Fruit fly (Drosophila melanogaster) whole organism, embryonic: ENCODE data around the gene CG8176.

Source experiments
- Ada2b ChIP-seq: fragments of 200-800 bp; sonication (Bioruptor generic); IDR thresholded peaks from 2 replicates; pipeline ENCODE4 v1.3.6; 2022; ENCODE audit warnings: missing biosample characterization, missing genetic modification characterization
- B-H1 ChIP-seq: fragments of 200-800 bp; sonication (Bioruptor generic); IDR thresholded peaks from 3 replicates; pipeline ENCODE4 v1.3.6; 2022; ENCODE audit warnings: missing biosample characterization, missing genetic modification characterization
- CG10321 ChIP-seq: fragments of 200-800 bp; sonication (Bioruptor generic); IDR thresholded peaks from 2 replicates; pipeline ENCODE4 v1.3.6; 2022; ENCODE audit warnings: missing biosample characterization, missing genetic modification characterization
- CG10366 ChIP-seq: fragments of 200-800 bp; sonication (Bioruptor generic); IDR thresholded peaks from 2 replicates; pipeline ENCODE4 v1.3.6; 2022; ENCODE audit warnings: missing biosample characterization, missing genetic modification characterization
- CG11085 ChIP-seq: fragments of 200-800 bp; sonication (Bioruptor generic); IDR thresholded peaks from 2 replicates; pipeline ENCODE4 v1.3.6; 2022; ENCODE audit warnings: missing biosample characterization, missing genetic modification characterization
- CG11093 ChIP-seq: fragments of 200-800 bp; sonication (Bioruptor generic); IDR thresholded peaks from 3 replicates; pipeline ENCODE4 v1.3.6; 2022; ENCODE audit warnings: missing biosample characterization, missing genetic modification characterization
- CG12744 ChIP-seq: fragments of 200-800 bp; sonication (Bioruptor generic); optimal IDR thresholded peaks from 2 replicates; lab custom pipeline; 2016; ENCODE audit warnings: missing biosample characterization, missing genetic modification characterization
- CG13775 ChIP-seq: fragments of 200-800 bp; sonication (Bioruptor generic); optimal IDR thresholded peaks from 3 replicates; lab custom pipeline; 2017; ENCODE audit warnings: missing biosample characterization, mild to moderate bottlenecking, missing genetic modification characterization
- CG13894 ChIP-seq: fragments of 200-800 bp; sonication (Bioruptor generic); optimal IDR thresholded peaks from 3 replicates; lab custom pipeline; 2018; ENCODE audit warnings: missing biosample characterization, mild to moderate bottlenecking, missing genetic modification characterization, moderate library complexity
- CG2202 ChIP-seq: fragments of 200-800 bp; sonication (Bioruptor generic); optimal IDR thresholded peaks from 2 replicates; lab custom pipeline; 2018; ENCODE audit warnings: missing biosample characterization, mild to moderate bottlenecking, missing genetic modification characterization
- CG2889 ChIP-seq: fragments of 200-800 bp; sonication (Bioruptor generic); IDR thresholded peaks from 3 replicates; pipeline ENCODE4 v1.3.6; 2022; ENCODE audit warnings: missing biosample characterization, missing genetic modification characterization
- CG30403 ChIP-seq: fragments of 200-800 bp; sonication (Bioruptor generic); optimal IDR thresholded peaks from 3 replicates; lab custom pipeline; 2016; ENCODE audit warnings: missing biosample characterization, missing genetic modification characterization
- CG31388 ChIP-seq: fragments of 200-800 bp; sonication (Bioruptor generic); optimal IDR thresholded peaks from 2 replicates; lab custom pipeline; 2016; ENCODE audit warnings: missing biosample characterization, missing genetic modification characterization
- CG43689 ChIP-seq: fragments of 200-800 bp; sonication (Bioruptor generic); IDR thresholded peaks from 2 replicates; pipeline ENCODE4 v1.3.6; 2022; ENCODE audit warnings: missing biosample characterization, missing genetic modification characterization
- CG4424 ChIP-seq: fragments of 200-800 bp; sonication (Bioruptor generic); optimal IDR thresholded peaks from 3 replicates; lab custom pipeline; 2016; ENCODE audit warnings: missing biosample characterization, missing genetic modification characterization
- CG5245 ChIP-seq: fragments of 200-800 bp; sonication (Bioruptor generic); optimal IDR thresholded peaks from 3 replicates; lab custom pipeline; 2016; ENCODE audit warnings: missing biosample characterization, missing genetic modification characterization
- CG6683 ChIP-seq: fragments of 200-800 bp; sonication (Bioruptor generic); optimal IDR thresholded peaks from 2 replicates; lab custom pipeline; 2017; ENCODE audit warnings: missing biosample characterization, mild to moderate bottlenecking, missing genetic modification characterization, missing genetic modification reagents
- CG7271 ChIP-seq: fragments of 200-800 bp; sonication (Bioruptor generic); optimal IDR thresholded peaks from 2 replicates; lab custom pipeline; 2018; ENCODE audit warnings: missing biosample characterization, mild to moderate bottlenecking, missing genetic modification characterization, moderate library complexity
- CTCF ChIP-seq: fragments of 200-800 bp; sonication (Bioruptor generic); optimal IDR thresholded peaks from 2 replicates; lab custom pipeline; 2017; ENCODE audit warnings: missing biosample characterization, mild to moderate bottlenecking, missing genetic modification characterization, moderate library complexity
- Dad ChIP-seq: fragments of 200-800 bp; sonication (Bioruptor generic); optimal IDR thresholded peaks from 3 replicates; lab custom pipeline; 2016; ENCODE audit warnings: missing biosample characterization, missing genetic modification characterization
- Dll ChIP-seq: fragments of 200-800 bp; sonication (Bioruptor generic); IDR thresholded peaks from 4 replicates; pipeline ENCODE4 v1.3.6; 2022; ENCODE audit warnings: missing biosample characterization, missing genetic modification characterization; ENCODE audit not compliant: partially characterized antibody
- E2f2 ChIP-seq: fragments of 200-800 bp; sonication (Bioruptor generic); IDR thresholded peaks from 2 replicates; pipeline ENCODE4 v1.3.6; 2022; ENCODE audit warnings: missing biosample characterization, missing genetic modification characterization
- HLH54F ChIP-seq: fragments of 200-800 bp; sonication (Bioruptor generic); optimal IDR thresholded peaks from 3 replicates; lab custom pipeline; 2016; ENCODE audit warnings: missing biosample characterization, missing genetic modification characterization
- Hand ChIP-seq: fragments of 200-800 bp; sonication (Bioruptor generic); optimal IDR thresholded peaks from 2 replicates; lab custom pipeline; 2017; ENCODE audit warnings: mild to moderate bottlenecking, missing biosample characterization, missing genetic modification reagents, missing genetic modification characterization
- Hr39 ChIP-seq: fragments of >200 bp; optimal IDR thresholded peaks from 2 replicates; lab custom pipeline; 2017
- Meics ChIP-seq: fragments of 200-800 bp; sonication (Bioruptor generic); optimal IDR thresholded peaks from 2 replicates; lab custom pipeline; 2017; ENCODE audit warnings: missing biosample characterization, mild to moderate bottlenecking, missing genetic modification characterization
- Myb ChIP-seq: fragments of 200-800 bp; sonication (Bioruptor generic); optimal IDR thresholded peaks from 2 replicates; lab custom pipeline; 2016; ENCODE audit warnings: missing biosample characterization, missing genetic modification characterization
- NFAT ChIP-seq: fragments of 200-800 bp; sonication (Bioruptor generic); IDR thresholded peaks from 2 replicates; pipeline ENCODE4 v1.3.6; 2022; ENCODE audit warnings: missing biosample characterization, missing genetic modification characterization
- NK7.1 ChIP-seq: fragments of 200-800 bp; sonication (Bioruptor generic); optimal IDR thresholded peaks from 3 replicates; lab custom pipeline; 2016; ENCODE audit warnings: missing biosample characterization, missing genetic modification characterization
- Poxn ChIP-seq: fragments of 200-800 bp; sonication (Bioruptor generic); IDR thresholded peaks from 2 replicates; pipeline ENCODE4 v1.3.6; 2022; ENCODE audit warnings: missing biosample characterization, missing genetic modification characterization
- Vsx1 ChIP-seq: fragments of 200-800 bp; sonication (Bioruptor generic); optimal IDR thresholded peaks from 2 replicates; lab custom pipeline; 2017; ENCODE audit warnings: missing biosample characterization, mild to moderate bottlenecking, missing genetic modification characterization, missing genetic modification reagents
- az2 ChIP-seq: fragments of 200-800 bp; sonication (Bioruptor generic); optimal IDR thresholded peaks from 3 replicates; lab custom pipeline; 2016; ENCODE audit warnings: missing biosample characterization, missing genetic modification characterization
- bbx ChIP-seq: fragments of 200-800 bp; sonication (Bioruptor generic); IDR thresholded peaks from 2 replicates; pipeline ENCODE4 v1.3.6; 2022; ENCODE audit warnings: missing biosample characterization, missing genetic modification characterization; ENCODE audit not compliant: partially characterized antibody
- crol ChIP-seq: fragments of 200-800 bp; sonication (Bioruptor generic); IDR thresholded peaks from 2 replicates; pipeline ENCODE4 v1.3.6; 2022; ENCODE audit warnings: missing biosample characterization, missing genetic modification characterization
- danr ChIP-seq: fragments of 200-800 bp; sonication (Bioruptor generic); IDR thresholded peaks from 2 replicates; pipeline ENCODE4 v1.3.6; 2022; ENCODE audit warnings: missing biosample characterization, missing genetic modification characterization
- dpn ChIP-seq, 2 experiments: fragments of 200-800 bp; sonication (Bioruptor generic); optimal IDR thresholded peaks; 3 replicates each; lab custom pipeline; 2016; ENCODE audit warnings: missing biosample characterization in 2 of 2, missing genetic modification characterization in 2 of 2
- emc ChIP-seq: fragments of 200-800 bp; sonication (Bioruptor generic); optimal IDR thresholded peaks from 2 replicates; lab custom pipeline; 2016; ENCODE audit warnings: missing biosample characterization, missing genetic modification characterization
- ftz-f1 ChIP-seq: fragments of 200-800 bp; sonication (Bioruptor generic); optimal IDR thresholded peaks from 2 replicates; lab custom pipeline; 2016; ENCODE audit warnings: missing biosample characterization, missing genetic modification characterization
- hb ChIP-seq: fragments of 200-800 bp; sonication (Bioruptor generic); IDR thresholded peaks from 3 replicates; pipeline ENCODE4 v1.3.6; 2022; ENCODE audit warnings: missing biosample characterization, missing genetic modification characterization; ENCODE audit not compliant: partially characterized antibody
- jigr1 ChIP-seq: fragments of 200-800 bp; sonication (Bioruptor generic); IDR thresholded peaks from 3 replicates; pipeline ENCODE4 v1.3.6; 2022; ENCODE audit warnings: missing biosample characterization, missing genetic modification characterization
- lbe ChIP-seq: fragments of 200-800 bp; sonication (Bioruptor generic); optimal IDR thresholded peaks from 2 replicates; lab custom pipeline; 2016; ENCODE audit warnings: missing biosample characterization, mild to moderate bottlenecking, missing genetic modification characterization
- nmo ChIP-seq: fragments of 200-800 bp; sonication (Bioruptor generic); optimal IDR thresholded peaks from 2 replicates; lab custom pipeline; 2018; ENCODE audit warnings: missing biosample characterization, mild to moderate bottlenecking, missing genetic modification characterization, moderate library complexity
- phol ChIP-seq: fragments of 200-800 bp; sonication (Bioruptor generic); optimal IDR thresholded peaks from 3 replicates; lab custom pipeline; 2018; ENCODE audit warnings: missing biosample characterization, mild to moderate bottlenecking, missing genetic modification characterization, moderate library complexity
- repo ChIP-seq: fragments of 200-800 bp; sonication (Bioruptor generic); optimal IDR thresholded peaks from 2 replicates; lab custom pipeline; 2016; ENCODE audit warnings: missing biosample characterization, missing genetic modification characterization
- rib ChIP-seq: fragments of 200-800 bp; sonication (Bioruptor generic); IDR thresholded peaks from 2 replicates; pipeline ENCODE4 v1.3.6; 2022; ENCODE audit warnings: missing biosample characterization, missing genetic modification characterization
- row ChIP-seq: fragments of 200-800 bp; sonication (Bioruptor generic); IDR thresholded peaks from 3 replicates; pipeline ENCODE4 v1.3.6; 2022; ENCODE audit warnings: missing biosample characterization, missing genetic modification characterization
- scrt ChIP-seq: fragments of 200-800 bp; sonication (Bioruptor generic); optimal IDR thresholded peaks from 2 replicates; lab custom pipeline; 2018; ENCODE audit warnings: missing biosample characterization, mild to moderate bottlenecking, missing genetic modification characterization, moderate library complexity
- sob ChIP-seq: fragments of 200-800 bp; sonication (Bioruptor generic); IDR thresholded peaks from 2 replicates; pipeline ENCODE4 v1.3.6; 2022; ENCODE audit warnings: missing biosample characterization, missing genetic modification characterization
- tna ChIP-seq: fragments of 200-800 bp; sonication (Bioruptor generic); IDR thresholded peaks from 2 replicates; pipeline ENCODE4 v1.3.6; 2022; ENCODE audit warnings: missing biosample characterization, missing genetic modification characterization; ENCODE audit not compliant: partially characterized antibody
- vnd ChIP-seq: fragments of 200-800 bp; sonication (Bioruptor generic); IDR thresholded peaks from 3 replicates; pipeline ENCODE4 v1.3.6; 2022; ENCODE audit warnings: missing biosample characterization, missing genetic modification characterization; ENCODE audit not compliant: partially characterized antibody
- wek ChIP-seq: fragments of 200-800 bp; sonication (Bioruptor generic); optimal IDR thresholded peaks from 3 replicates; lab custom pipeline; 2018; ENCODE audit warnings: missing biosample characterization, mild to moderate bottlenecking, missing genetic modification characterization, moderate library complexity

Gene CG8176

DNA sequence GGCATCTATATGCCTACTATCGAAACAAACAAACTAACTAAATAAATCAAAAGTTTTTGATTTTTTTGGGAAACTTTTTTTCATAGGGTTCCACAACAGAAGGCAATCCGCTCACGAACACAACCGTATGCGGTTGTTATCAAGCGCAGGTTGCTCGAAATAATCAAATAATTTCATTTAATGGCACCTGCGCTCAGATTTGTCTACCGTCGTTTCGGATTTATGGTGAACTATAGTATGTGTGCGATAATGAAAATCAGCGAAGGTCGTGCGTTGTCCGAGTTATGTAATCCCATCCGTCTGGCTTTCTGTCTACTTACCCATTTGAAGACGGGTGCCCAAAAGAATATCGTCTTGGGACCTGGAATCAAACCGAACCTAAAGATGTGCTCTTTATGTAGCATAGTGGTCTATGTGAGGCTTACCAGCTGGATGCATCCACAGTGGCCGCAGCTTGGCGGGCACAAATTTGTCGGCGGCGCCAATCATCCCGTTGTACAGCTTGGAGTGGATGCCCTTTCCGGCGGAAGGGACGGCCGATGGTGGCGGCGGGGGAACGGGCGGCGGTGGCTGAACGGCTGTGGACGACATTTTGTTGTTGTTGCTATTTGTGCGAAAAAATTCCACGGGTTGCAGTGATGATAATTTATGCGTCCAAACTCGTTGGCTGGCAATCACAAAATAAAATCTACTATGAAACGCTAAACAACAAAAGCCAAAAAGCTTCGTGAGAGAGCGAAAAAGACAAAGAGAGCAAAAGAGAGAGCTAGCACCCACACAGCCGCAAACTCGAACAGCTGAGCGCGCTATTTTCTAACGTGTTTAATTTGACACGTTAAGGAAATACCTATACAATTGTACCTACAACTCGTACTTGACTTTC, 57.4 kb downstream of the CG8176 start (continued):
- no peak for TF ChIP-seq ftz-f1 (GFP tag; lab: Kevin White, UChicago)
- no peak for TF ChIP-seq az2 (GFP tag; lab: Kevin White, UChicago)
- no peak for TF ChIP-seq nmo
- 0 out of 3 replicates have a peak, but pooled peaks have one; percentile 39 for TF ChIP-seq hb
- TF ChIP-seq vnd = no peak
- TF ChIP-seq CG2889 (GFP tag; lab: Robert Waterston, UW) = no peak
- peak; percentile 75; the same call in 1 of the 2 replicates for TF ChIP-seq NFAT (GFP tag; lab: Robert Waterston, UW)
- TF ChIP-seq CG6683 (GFP tag; lab: Kevin White, UChicago) = no peak
- TF ChIP-seq CG13775 (GFP tag; lab: Kevin White, UChicago) = no peak
- TF ChIP-seq rib (GFP tag; lab: Robert Waterston, UW) = 0 out of 2 replicates have a peak, but pooled peaks have one; percentile 15
- no peak for TF ChIP-seq B-H1 (GFP tag; lab: Robert Waterston, UW)
- TF ChIP-seq Dll (GFP tag; lab: Robert Waterston, UW) = no peak
- TF ChIP-seq CG2202 (tag; lab: Kevin White, UChicago) = no peak
- no peak for TF ChIP-seq scrt (GFP tag; lab: Kevin White, UChicago)
- TF ChIP-seq Hr39 = no peak
- TF ChIP-seq danr (GFP tag; lab: Robert Waterston, UW) = no peak
- TF ChIP-seq lbe (GFP tag; lab: Kevin White, UChicago) = no peak
- TF ChIP-seq emc = no peak
- 0 out of 2 replicates have a peak, but pooled peaks have one; percentile 29 for TF ChIP-seq bbx
- TF ChIP-seq CG31388 (GFP tag; lab: Kevin White, UChicago) = no peak
- 0 out of 2 replicates have a peak, but pooled peaks have one; percentile 15 for TF ChIP-seq CG11085 (GFP tag; lab: Robert Waterston, UW)
- TF ChIP-seq CG11093 = no peak
- TF ChIP-seq CG5245 (GFP tag; lab: Kevin White, UChicago) = no peak
- no peak for TF ChIP-seq Vsx1 (GFP tag; lab: Kevin White, UChicago)
- no peak for TF ChIP-seq repo (GFP tag; lab: Kevin White, UChicago)
- no peak for TF ChIP-seq CTCF
- TF ChIP-seq phol (tag; lab: Kevin White, UChicago) = no peak
- TF ChIP-seq CG10321 = no peak
- no peak for TF ChIP-seq Poxn (GFP tag; lab: Robert Waterston, UW)
- no peak for TF ChIP-seq sob (GFP tag; lab: Robert Waterston, UW)
- TF ChIP-seq dpn (GFP tag; optimal IDR thresholded peaks at IDR 0.05; lab: Kevin White, UChicago) = no peak
- no peak for TF ChIP-seq NK7.1 (GFP tag; lab: Kevin White, UChicago)
- no peak for TF ChIP-seq Dad (GFP tag; lab: Kevin White, UChicago)
- no peak for TF ChIP-seq CG30403 (GFP tag; lab: Kevin White, UChicago)
- no peak for TF ChIP-seq E2f2
- TF ChIP-seq Myb (GFP tag; lab: Kevin White, UChicago) = no peak
- TF ChIP-seq CG7271 (tag; lab: Kevin White, UChicago) = no peak
- TF ChIP-seq CG43689 (GFP tag; lab: Robert Waterston, UW) = no peak
- no peak for TF ChIP-seq Ada2b (GFP tag; lab: Robert Waterston, UW)
- TF ChIP-seq CG13894 (tag; lab: Kevin White, UChicago) = no peak
- TF ChIP-seq CG10366 (GFP tag; lab: Robert Waterston, UW) = no peak
- peak; percentile 55; the same call in 1 of the 2 replicates for TF ChIP-seq tna (GFP tag; lab: Robert Waterston, UW)
- no peak for TF ChIP-seq HLH54F (GFP tag; lab: Kevin White, UChicago)
- no peak for TF ChIP-seq CG4424 (GFP tag; lab: Kevin White, UChicago)
- TF ChIP-seq CG12744 (GFP tag; lab: Kevin White, UChicago) = no peak
- TF ChIP-seq Meics (GFP tag; lab: Kevin White, UChicago) = no peak
- no peak for TF ChIP-seq Hand (GFP tag; lab: Kevin White, UChicago)
- TF ChIP-seq jigr1 (GFP tag; lab: Robert Waterston, UW) = no peak
- no peak for TF ChIP-seq row (GFP tag; lab: Robert Waterston, UW)
- TF ChIP-seq crol = peak; percentile 86
- no peak for TF ChIP-seq wek (GFP tag; lab: Kevin White, UChicago)
